Worm (Caenorhabditis elegans) whole organism, L1 larva: Measurements from ENCODE around the gene K07F5.16.

Experiments
- F16B12.6 ChIP-seq: fragments of 150-350 bp; optimal IDR thresholded peaks from 2 replicates; lab custom pipeline; 2014; ENCODE audit warnings: missing biosample characterization, missing genetic modification characterization
- aly-2 ChIP-seq: fragments of 150-350 bp; optimal IDR thresholded peaks from 2 replicates; lab custom pipeline; 2014; ENCODE audit warnings: missing biosample characterization, missing genetic modification characterization
- blmp-1 ChIP-seq: fragments of 150-350 bp; optimal IDR thresholded peaks from 2 replicates; lab custom pipeline; 2014; ENCODE audit warnings: missing biosample characterization, missing genetic modification characterization
- ceh-8 ChIP-seq: fragments of 200-800 bp; sonication (Bioruptor generic); optimal IDR thresholded peaks from 2 replicates; lab custom pipeline; 2018; ENCODE audit warnings: mild to moderate bottlenecking, missing genetic modification characterization, moderate library complexity, missing compliant biosample characterization
- ceh-82 ChIP-seq, 3 experiments: fragments of 150-350 bp in 1 of 3; sonication (generic microtip) in 2 of 3; optimal IDR thresholded peaks; 2 replicates each; lab custom pipeline; 2014 to 2017; ENCODE audit warnings: missing biosample characterization in 3 of 3, missing genetic modification characterization in 3 of 3
- ceh-88 ChIP-seq: fragments of 200-800 bp; sonication (Bioruptor generic); IDR thresholded peaks from 2 replicates; pipeline ENCODE4 v1.3.6; 2022; ENCODE audit warnings: missing genetic modification characterization, missing compliant biosample characterization
- dpl-1 ChIP-seq, 3 experiments: fragments of 150-350 bp in 2 of 3; sonication (generic microtip) in 1 of 3; optimal IDR thresholded peaks; 2 replicates each; lab custom pipeline; 2014 to 2017; ENCODE audit warnings: missing biosample characterization in 3 of 3, missing genetic modification characterization in 3 of 3, missing genetic modification reagents in 3 of 3
- efl-1 ChIP-seq, 4 experiments: fragments of 150-350 bp; optimal IDR thresholded peaks in 3 of 4; peaks in 1 of 4; 1 replicate in 1 of 4; 2 replicates in 3 of 4; lab custom pipeline; 2014; ENCODE audit warnings: missing biosample characterization in 2 of 4, missing genetic modification characterization in 2 of 4, missing genetic modification reagents in 2 of 4
- efl-3 ChIP-seq: fragments of 200-800 bp; sonication (Bioruptor generic); optimal IDR thresholded peaks from 2 replicates; lab custom pipeline; 2018; ENCODE audit warnings: mild to moderate bottlenecking, missing genetic modification characterization, missing compliant biosample characterization
- egl-13 ChIP-seq: sonication (generic microtip); optimal IDR thresholded peaks from 2 replicates; lab custom pipeline; 2016; ENCODE audit warnings: missing genotype, missing genetic modification reagents, missing genetic modification characterization, missing compliant biosample characterization
- elt-2 ChIP-seq: sonication (generic microtip); optimal IDR thresholded peaks from 2 replicates; lab custom pipeline; 2016; ENCODE audit warnings: missing genetic modification characterization, mild to moderate bottlenecking, inconsistent platforms, missing compliant biosample characterization, missing genetic modification reagents
- ets-5 ChIP-seq: fragments of 200-800 bp; sonication (Bioruptor generic); IDR thresholded peaks from 2 replicates; pipeline ENCODE4 v1.3.6; 2022; ENCODE audit warnings: missing genetic modification characterization, missing compliant biosample characterization
- fkh-10 ChIP-seq: sonication (generic microtip); optimal IDR thresholded peaks from 2 replicates; lab custom pipeline; 2017; ENCODE audit warnings: missing biosample characterization, missing genetic modification reagents, missing genetic modification characterization
- fkh-4 ChIP-seq: sonication (generic microtip); optimal IDR thresholded peaks from 2 replicates; lab custom pipeline; 2016; ENCODE audit warnings: missing compliant biosample characterization, missing genetic modification characterization, borderline replicate concordance
- fkh-8 ChIP-seq: sonication (generic microtip); optimal IDR thresholded peaks from 2 replicates; lab custom pipeline; 2016; ENCODE audit warnings: mild to moderate bottlenecking, missing genetic modification characterization, missing compliant biosample characterization
- lin-13 ChIP-seq: fragments of 150-350 bp; optimal IDR thresholded peaks from 2 replicates; lab custom pipeline; 2014; ENCODE audit warnings: missing biosample characterization, missing genetic modification reagents, missing genetic modification characterization
- lin-14 ChIP-seq: fragments of 200-800 bp; sonication (Bioruptor generic); optimal IDR thresholded peaks from 2 replicates; lab custom pipeline; 2018; ENCODE audit warnings: mild to moderate bottlenecking, missing genetic modification characterization, moderate library complexity, missing compliant biosample characterization
- lin-15B ChIP-seq: fragments of 150-350 bp; sonication (generic microtip); optimal IDR thresholded peaks from 3 replicates; lab custom pipeline; 2014; ENCODE audit warnings: missing biosample characterization, missing genetic modification characterization
- lin-35 ChIP-seq, 2 experiments: fragments of 150-350 bp; optimal IDR thresholded peaks; 2 replicates each; lab custom pipeline; 2014; ENCODE audit warnings: missing biosample characterization in 2 of 2, missing genetic modification characterization in 2 of 2, missing genetic modification reagents in 2 of 2
- lir-3 ChIP-seq: sonication (generic microtip); optimal IDR thresholded peaks from 2 replicates; lab custom pipeline; 2016; ENCODE audit warnings: mild to moderate bottlenecking, missing genetic modification characterization, moderate library complexity, missing compliant biosample characterization; ENCODE audit not compliant: poor library complexity
- lsy-2 ChIP-seq, 2 experiments: fragments of 150-350 bp; optimal IDR thresholded peaks; 2 replicates each; lab custom pipeline; 2014; ENCODE audit warnings: missing biosample characterization in 2 of 2, missing genetic modification characterization in 2 of 2
- nhr-19 ChIP-seq: fragments of 200-800 bp; sonication (Bioruptor generic); conservative IDR thresholded peaks from 2 replicates; pipeline ENCODE4 v1.3.6; 2022; ENCODE audit warnings: missing genetic modification characterization, missing compliant biosample characterization
- nhr-28 ChIP-seq: fragments of 150-350 bp; optimal IDR thresholded peaks from 2 replicates; lab custom pipeline; 2014; ENCODE audit warnings: missing biosample characterization, missing genetic modification characterization
- nhr-47 ChIP-seq: sonication (generic microtip); optimal IDR thresholded peaks from 2 replicates; lab custom pipeline; 2016; ENCODE audit warnings: mild to moderate bottlenecking, missing genetic modification characterization, moderate library complexity, missing compliant biosample characterization
- nhr-71 ChIP-seq: sonication (generic microtip); optimal IDR thresholded peaks from 2 replicates; lab custom pipeline; 2016; ENCODE audit warnings: mild to moderate bottlenecking, missing genetic modification characterization, moderate library complexity, missing compliant biosample characterization
- nhr-76 ChIP-seq: sonication (generic microtip); optimal IDR thresholded peaks from 2 replicates; lab custom pipeline; 2017; ENCODE audit warnings: missing biosample characterization, missing genetic modification characterization
- nhr-77 ChIP-seq: fragments of 150-350 bp; optimal IDR thresholded peaks from 2 replicates; lab custom pipeline; 2014; ENCODE audit warnings: missing biosample characterization, missing genetic modification characterization
- nhr-84 ChIP-seq: sonication (generic microtip); optimal IDR thresholded peaks from 2 replicates; lab custom pipeline; 2017; ENCODE audit warnings: missing biosample characterization, missing genetic modification characterization
- rnt-1 ChIP-seq: sonication (generic microtip); optimal IDR thresholded peaks from 2 replicates; lab custom pipeline; 2016; ENCODE audit warnings: mild to moderate bottlenecking, missing genetic modification characterization, moderate library complexity, missing compliant biosample characterization
- sox-4 ChIP-seq: sonication (generic microtip); optimal IDR thresholded peaks from 2 replicates; lab custom pipeline; 2016; ENCODE audit warnings: missing genetic modification characterization, missing compliant biosample characterization
- swsn-7 ChIP-seq: sonication (generic microtip); optimal IDR thresholded peaks from 2 replicates; lab custom pipeline; 2016; ENCODE audit warnings: missing genetic modification characterization, missing compliant biosample characterization
- tbx-2 ChIP-seq: sonication (generic microtip); optimal IDR thresholded peaks from 2 replicates; lab custom pipeline; 2016; ENCODE audit warnings: missing genetic modification characterization, missing compliant biosample characterization
- unc-130 ChIP-seq: fragments of 150-350 bp; optimal IDR thresholded peaks from 2 replicates; lab custom pipeline; 2017; ENCODE audit warnings: missing biosample characterization, missing genetic modification characterization, inconsistent platforms
- unc-30 ChIP-seq: sonication (generic microtip); optimal IDR thresholded peaks from 2 replicates; lab custom pipeline; 2017; ENCODE audit warnings: missing biosample characterization, missing genetic modification characterization
- unc-86 ChIP-seq: sonication (generic microtip); optimal IDR thresholded peaks from 2 replicates; lab custom pipeline; 2016; ENCODE audit warnings: missing genetic modification characterization, missing compliant biosample characterization
- xbp-1 ChIP-seq: sonication (generic microtip); optimal IDR thresholded peaks from 2 replicates; lab custom pipeline; 2016; ENCODE audit warnings: missing genetic modification characterization, missing compliant biosample characterization
- zag-1 ChIP-seq: fragments of 150-350 bp; optimal IDR thresholded peaks from 2 replicates; lab custom pipeline; 2014; ENCODE audit warnings: missing biosample characterization, missing genetic modification characterization
- zip-4 ChIP-seq: fragments of 200-800 bp; sonication (Bioruptor generic); optimal IDR thresholded peaks from 2 replicates; lab custom pipeline; 2018; ENCODE audit warnings: mild to moderate bottlenecking, missing genetic modification characterization, moderate library complexity, missing compliant biosample characterization

K07F5.16 gene

ce11 chrIV:9824480-9824879 is 39.4 kb upstream of the K07F5.16 start, which contains the start of gene catp-6:
catp-6 (minus strand) TSS chrIV:9824580.
- TF ChIP-seq efl-3 (GFP tag; lab: Kevin White, UChicago): no peak
- TF ChIP-seq unc-86 (tag; lab: Kevin White, UChicago): no peak
- no peak for TF ChIP-seq efl-1 (optimal IDR thresholded peaks at IDR 0.05; lab: Kevin White, UChicago)
- TF ChIP-seq efl-1 (GFP tag; optimal IDR thresholded peaks at IDR 0.05 in 1 of 2; lab: Kevin White, UChicago): peak in 1 of 2 experiments; percentile 89

DNA sequence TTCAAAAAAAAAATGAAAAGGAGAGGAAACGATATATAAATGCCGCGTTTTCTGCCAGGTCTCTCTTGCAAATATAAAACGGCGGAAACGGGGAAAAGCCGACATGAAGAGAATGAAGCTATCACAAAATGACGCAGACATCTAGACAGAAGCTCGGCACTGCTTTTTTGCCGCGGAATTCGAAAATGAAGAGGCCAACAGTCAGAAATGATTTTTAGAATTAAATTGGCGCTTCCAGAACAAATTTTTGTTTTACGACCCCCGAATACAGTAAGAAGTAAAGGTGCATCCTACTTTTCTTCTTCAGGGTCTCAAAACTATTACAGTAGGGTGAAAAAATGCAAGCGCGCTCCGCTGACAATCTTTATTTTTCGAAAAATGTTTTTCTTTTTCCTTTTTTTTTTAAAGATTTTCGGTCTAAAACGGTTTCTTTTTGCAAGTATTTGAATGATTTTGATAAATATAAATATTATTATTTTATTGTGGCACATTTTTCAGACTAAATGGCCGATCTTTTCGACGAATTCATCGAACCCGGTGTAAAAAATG is 38.6 kb upstream of the K07F5.16 start, which contains the start of gene mtr-4:
mtr-4 (plus strand) TSS at position 499 of the 549 bp plus-strand sequence.
- TF ChIP-seq dpl-1 (GFP tag; optimal IDR thresholded peaks at IDR 0.05; lab: Kevin White, UChicago) (peak; percentile 33 to 73 (median 59)), blmp-1 (tag; lab: Kevin White, UChicago) (no peak), ceh-88 (no peak), egl-13 (tag; lab: Kevin White, UChicago) (no peak), lsy-2 (tag; optimal IDR thresholded peaks at IDR 0.05; lab: Kevin White, UChicago) (peak in 1 of 2 experiments; percentile 53), nhr-71 (tag; lab: Kevin White, UChicago) (peak; percentile 55), unc-130 (tag; lab: Kevin White, UChicago) (peak; percentile 6), elt-2 (tag; lab: Kevin White, UChicago) (peak; percentile 57), sox-4 (no peak), nhr-28 (tag; lab: Kevin White, UChicago) (no peak), efl-1 (optimal IDR thresholded peaks at IDR 0.05; lab: Kevin White, UChicago) (peak; percentile 32 to 69), efl-1 (GFP tag; optimal IDR thresholded peaks at IDR 0.05 in 1 of 2; lab: Kevin White, UChicago) (peak; percentile 73 to 95), lin-35 (GFP tag; optimal IDR thresholded peaks at IDR 0.05; lab: Kevin White, UChicago) (peak; percentile 40 to 63), swsn-7 (tag; lab: Kevin White, UChicago) (peak; percentile 25), fkh-8 (tag; lab: Kevin White, UChicago) (peak; percentile 8), rnt-1 (tag; lab: Kevin White, UChicago) (no peak), fkh-4 (no peak), fkh-10 (no peak), tbx-2 (peak; percentile 2), efl-3 (GFP tag; lab: Kevin White, UChicago) (no peak), ets-5 (GFP tag; lab: Robert Waterston, UW) (no peak), zip-4 (GFP tag; lab: Kevin White, UChicago) (no peak), zag-1 (tag; lab: Kevin White, UChicago) (no peak), nhr-84 (tag; lab: Kevin White, UChicago) (no peak), xbp-1 (tag; lab: Kevin White, UChicago) (peak; percentile 9), lin-15B (tag; lab: Kevin White, UChicago) (peak; percentile 21)

- TF ChIP-seq lin-35 (GFP tag; optimal IDR thresholded peaks at IDR 0.05; lab: Kevin White, UChicago) (no peak), lin-15B (tag; lab: Kevin White, UChicago) (no peak), unc-86 (tag; lab: Kevin White, UChicago) (no peak), ceh-82 (tag; optimal IDR thresholded peaks at IDR 0.05; lab: Kevin White, UChicago) (no peak), F16B12.6 (no peak), lir-3 (no peak), nhr-19 (GFP tag; lab: Robert Waterston, UW) (no peak), unc-30 (no peak), zip-4 (GFP tag; lab: Kevin White, UChicago) (no peak), dpl-1 (GFP tag; optimal IDR thresholded peaks at IDR 0.05; lab: Kevin White, UChicago) (no peak), lin-14 (GFP tag; lab: Kevin White, UChicago) (no peak), nhr-84 (tag; lab: Kevin White, UChicago) (no peak), aly-2 (no peak), ceh-8 (GFP tag; lab: Kevin White, UChicago) (no peak), nhr-77 (tag; lab: Kevin White, UChicago) (no peak), nhr-47 (tag; lab: Kevin White, UChicago) (no peak), xbp-1 (tag; lab: Kevin White, UChicago) (no peak), lin-13 (GFP tag; lab: Kevin White, UChicago) (no peak), nhr-76 (no peak), nhr-71 (tag; lab: Kevin White, UChicago) (no peak)
- TF ChIP-seq, all 84 proteins: peak for 0
Observed at ce11 chrIV:9832586-9832985, 31.3 kb upstream of the K07F5.16 start, which contains the start of gene kin-21. kin-21 (plus strand) TSS chrIV:9832886.
